Worm (Caenorhabditis elegans): ENCODE measurements around the gene cgr-1.

The cgr-1 gene

ce11 chrX:3566856-3567255, 33.4 kb downstream of the cgr-1 start:
- TF ChIP-seq him-1 (tag; optimal IDR thresholded peaks at IDR 0.05) (no peak), W03F9.2 (tag; optimal IDR thresholded peaks at IDR 0.05) (no peak), dao-5 (tag; optimal IDR thresholded peaks at IDR 0.05) (no peak)

ce11 chrX:3563903-3564302, 36.4 kb downstream of the cgr-1 start, which contains the start of gene vit-4:
TSS of gene vit-4 (minus strand) at chrX:3563965.
- no peak for TF ChIP-seq W03F9.2 (tag; optimal IDR thresholded peaks at IDR 0.05)
- TF ChIP-seq dao-5 (tag; optimal IDR thresholded peaks at IDR 0.05), result no peak
- no peak for TF ChIP-seq him-1 (tag; optimal IDR thresholded peaks at IDR 0.05)

ce11 chrX:3555930-3556329, 44.3 kb downstream of the cgr-1 start:
- TF ChIP-seq him-1 (tag; optimal IDR thresholded peaks at IDR 0.05), result no peak
- TF ChIP-seq W03F9.2 (tag; optimal IDR thresholded peaks at IDR 0.05), result no peak
- TF ChIP-seq dao-5 (tag; optimal IDR thresholded peaks at IDR 0.05), result no peak

ce11 chrX:3554117-3554516, 46.1 kb downstream of the cgr-1 start:
- no peak for TF ChIP-seq dao-5 (tag; optimal IDR thresholded peaks at IDR 0.05)
- TF ChIP-seq W03F9.2 (tag; optimal IDR thresholded peaks at IDR 0.05), result no peak
- TF ChIP-seq him-1 (tag; optimal IDR thresholded peaks at IDR 0.05), result no peak

ce11 chrX:3553687-3554086, 46.6 kb downstream of the cgr-1 start:
- TF ChIP-seq dao-5 (tag; optimal IDR thresholded peaks at IDR 0.05) (no peak), W03F9.2 (tag; optimal IDR thresholded peaks at IDR 0.05) (no peak), him-1 (tag; optimal IDR thresholded peaks at IDR 0.05) (no peak)

- TF ChIP-seq W03F9.2 (tag; optimal IDR thresholded peaks at IDR 0.05) (no peak), dao-5 (tag; optimal IDR thresholded peaks at IDR 0.05) (no peak), him-1 (tag; optimal IDR thresholded peaks at IDR 0.05) (no peak)
Measured at ce11 chrX:3552948-3553347, 47.3 kb downstream of the cgr-1 start.

- TF ChIP-seq W03F9.2 (tag; optimal IDR thresholded peaks at IDR 0.05), result no peak
- TF ChIP-seq dao-5 (tag; optimal IDR thresholded peaks at IDR 0.05), result no peak
- no peak for TF ChIP-seq him-1 (tag; optimal IDR thresholded peaks at IDR 0.05)
Measured at ce11 chrX:3551173-3551572, 49.1 kb downstream of the cgr-1 start.

- TF ChIP-seq dao-5 (tag; optimal IDR thresholded peaks at IDR 0.05) (no peak), W03F9.2 (tag; optimal IDR thresholded peaks at IDR 0.05) (no peak), him-1 (tag; optimal IDR thresholded peaks at IDR 0.05) (no peak)
Measured at ce11 chrX:3548716-3549115, 51.5 kb downstream of the cgr-1 start.

- no peak for TF ChIP-seq dao-5 (tag; optimal IDR thresholded peaks at IDR 0.05)
- TF ChIP-seq him-1 (tag; optimal IDR thresholded peaks at IDR 0.05), result no peak
- no peak for TF ChIP-seq W03F9.2 (tag; optimal IDR thresholded peaks at IDR 0.05)
Measured at ce11 chrX:3547828-3548227, 52.4 kb downstream of the cgr-1 start.

All from whole organism, L4/young adult.